Fruit fly (Drosophila melanogaster): ENCODE results near the gene CG32269.

Gene CG32269

dm6 chr3L:3224740-3225719, 16.2 kb upstream of the CG32269 start, which contains the start of gene Larp4B (continued):
- TF ChIP-seq tup (GFP tag; optimal IDR thresholded peaks at IDR 0.05) = no peak
- no peak for TF ChIP-seq CG10462 (GFP tag; optimal IDR thresholded peaks at IDR 0.05)
- TF ChIP-seq CG15601 (tag; optimal IDR thresholded peaks at IDR 0.05) = peak; percentile 6
- peak; percentile 8 for TF ChIP-seq salm (tag; optimal IDR thresholded peaks at IDR 0.05)
- TF ChIP-seq CG15073 (GFP tag; optimal IDR thresholded peaks at IDR 0.05) = no peak
- no peak for TF ChIP-seq usp (GFP tag; optimal IDR thresholded peaks at IDR 0.05)
- TF ChIP-seq CG13424 (tag; optimal IDR thresholded peaks at IDR 0.05) = peak; percentile 14
- TF ChIP-seq danr (GFP tag; IDR thresholded peaks at IDR 0.05) = no peak
- TF ChIP-seq da (GFP tag; optimal IDR thresholded peaks at IDR 0.05) = no peak
- no peak for TF ChIP-seq CG12942 (GFP tag; optimal IDR thresholded peaks at IDR 0.05)
- no peak for TF ChIP-seq Hey (tag; optimal IDR thresholded peaks at IDR 0.05)
- TF ChIP-seq wor (GFP tag; IDR thresholded peaks at IDR 0.05) = no peak
- TF ChIP-seq CG4424 (GFP tag; optimal IDR thresholded peaks at IDR 0.05) = no peak
- TF ChIP-seq Poxn (GFP tag; IDR thresholded peaks at IDR 0.05) = no peak
- no peak for TF ChIP-seq Hr39 (optimal IDR thresholded peaks at IDR 0.05)
- no peak for TF ChIP-seq toy (GFP tag; IDR thresholded peaks at IDR 0.05)
- peak; percentile 50 for TF ChIP-seq CG6791 (GFP tag; IDR thresholded peaks at IDR 0.05; ENCODE audit: partially characterized antibody)
- TF ChIP-seq dmrt99B (tag; optimal IDR thresholded peaks at IDR 0.05) = no peak
- no peak for TF ChIP-seq mirr (GFP tag; optimal IDR thresholded peaks at IDR 0.05)
- no peak for TF ChIP-seq Sry-β (GFP tag; optimal IDR thresholded peaks at IDR 0.05)
- TF ChIP-seq CG10543 (GFP tag; optimal IDR thresholded peaks at IDR 0.05) = no peak
- peak; percentile 19 for TF ChIP-seq bigmax (GFP tag; optimal IDR thresholded peaks at IDR 0.05)
- peak; percentile 83 for TF ChIP-seq BEAF-32 (GFP tag; optimal IDR thresholded peaks at IDR 0.05)
- no peak for TF ChIP-seq CG8944 (GFP tag; optimal IDR thresholded peaks at IDR 0.05)
- TF ChIP-seq CG4328 (GFP tag; optimal IDR thresholded peaks at IDR 0.05) = no peak
- TF ChIP-seq CG31388 (GFP tag; optimal IDR thresholded peaks at IDR 0.05) = no peak
- peak; percentile 94 for TF ChIP-seq kah (GFP tag; optimal IDR thresholded peaks at IDR 0.05)
- TF ChIP-seq ind (GFP tag; optimal IDR thresholded peaks at IDR 0.05) = no peak
- peak; percentile 80 for TF ChIP-seq CG33213 (GFP tag; optimal IDR thresholded peaks at IDR 0.05)
- peak; percentile 1 for TF ChIP-seq CG3163 (GFP tag; optimal IDR thresholded peaks at IDR 0.05)
- TF ChIP-seq Dref (GFP tag; IDR thresholded peaks at IDR 0.05) = peak; percentile 59
- TF ChIP-seq emc (GFP tag; optimal IDR thresholded peaks at IDR 0.05) = no peak
- no peak for TF ChIP-seq CG17568 (GFP tag; optimal IDR thresholded peaks at IDR 0.05)
- no peak for TF ChIP-seq CG10959 (GFP tag; IDR thresholded peaks at IDR 0.05)
- peak in 1 of 2 experiments; percentile 41 for TF ChIP-seq insv (GFP tag; optimal IDR thresholded peaks at IDR 0.05)
- TF ChIP-seq ssp (GFP tag; IDR thresholded peaks at IDR 0.05) = no peak
- no peak for TF ChIP-seq CG12236 (GFP tag; optimal IDR thresholded peaks at IDR 0.05)
- TF ChIP-seq CG10274 (GFP tag; optimal IDR thresholded peaks at IDR 0.05) = no peak
- no peak for TF ChIP-seq Mad (GFP tag; optimal IDR thresholded peaks at IDR 0.05)
- no peak for TF ChIP-seq Trl (optimal IDR thresholded peaks at IDR 0.05)
- TF ChIP-seq Trl (GFP tag; optimal IDR thresholded peaks at IDR 0.05) = no peak
- no peak for TF ChIP-seq CG6765 (GFP tag; optimal IDR thresholded peaks at IDR 0.05)
- no peak for TF ChIP-seq pum (GFP tag; optimal IDR thresholded peaks at IDR 0.05)
- TF ChIP-seq CG17912 (GFP tag; optimal IDR thresholded peaks at IDR 0.05) = no peak
- TF ChIP-seq ara (GFP tag; IDR thresholded peaks at IDR 0.05) = no peak
- peak; percentile 33 for TF ChIP-seq Bteb2 (GFP tag; optimal IDR thresholded peaks at IDR 0.05)
- TF ChIP-seq gfzf (GFP tag; optimal IDR thresholded peaks at IDR 0.05) = peak; percentile 98
- TF ChIP-seq dimm (GFP tag; IDR thresholded peaks at IDR 0.05) = no peak
- no peak for TF ChIP-seq eve (GFP tag; optimal IDR thresholded peaks at IDR 0.05)
- TF ChIP-seq jing (GFP tag; optimal IDR thresholded peaks at IDR 0.05) = no peak
- peak; percentile 50 for TF ChIP-seq CG9932 (GFP tag; IDR thresholded peaks at IDR 0.05)
